Worm (Caenorhabditis elegans): Measurements from ENCODE around the gene teg-1.

ce11 chrIII:11267372-11267771, 50.7 kb downstream of the teg-1 start:
- TF ChIP-seq unc-62 (GFP tag; optimal IDR thresholded peaks at IDR 0.05): no peak
- TF ChIP-seq nhr-12 (tag; optimal IDR thresholded peaks at IDR 0.05): no peak
- no peak for TF ChIP-seq nhr-237 (tag; optimal IDR thresholded peaks at IDR 0.05)
- no peak for TF ChIP-seq blmp-1 (tag; optimal IDR thresholded peaks at IDR 0.05; ENCODE audit: insufficient read depth)

All from whole organism, L2 larva.